Fruit fly (Drosophila melanogaster): Measurements from ENCODE around the gene CG7888.
A peak's percentile ranks its signal among the peaks of the same experiment; 100 is the strongest.

The CG7888 gene

DNA sequence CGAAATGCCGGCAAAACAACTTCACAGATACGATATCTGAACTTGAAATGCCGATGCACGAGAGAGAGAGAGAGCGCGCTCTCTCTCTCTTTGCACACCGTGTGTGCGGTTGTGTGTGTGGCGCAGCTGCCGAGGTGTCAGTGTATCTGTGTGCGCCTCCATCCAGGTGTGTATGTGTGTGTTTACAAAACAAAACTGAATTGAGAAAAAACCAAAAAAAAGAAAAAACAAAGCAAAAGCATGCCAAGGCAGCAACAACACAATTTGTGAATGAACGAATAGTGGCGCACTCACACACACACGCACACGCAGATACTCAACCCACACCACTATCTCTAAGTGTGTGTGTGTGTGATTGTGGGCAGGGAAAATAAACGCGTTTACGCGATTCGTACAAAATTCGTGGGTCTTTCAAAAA is 43.4 kb upstream of the CG7888 start (continued):
- TF ChIP-seq wek (GFP tag; optimal IDR thresholded peaks at IDR 0.05) (no peak), oc (tag; optimal IDR thresholded peaks at IDR 0.05) (peak; percentile 3), CG6791 (GFP tag; IDR thresholded peaks at IDR 0.05; ENCODE audit: partially characterized antibody) (peak; percentile 62; the same call in 2 of the 3 replicates), CG10366 (GFP tag; IDR thresholded peaks at IDR 0.05) (no peak), sr (GFP tag; IDR thresholded peaks at IDR 0.05) (peak; percentile 82), CG13894 (tag; optimal IDR thresholded peaks at IDR 0.05) (peak; percentile 22), bab2 (GFP tag; optimal IDR thresholded peaks at IDR 0.05) (no peak), CG10147 (GFP tag; optimal IDR thresholded peaks at IDR 0.05) (no peak), trh (GFP tag; optimal IDR thresholded peaks at IDR 0.05) (no peak), CG34422 (GFP tag; IDR thresholded peaks at IDR 0.05) (peak; percentile 75; the same call in 1 of the 3 replicates), sqz (GFP tag; optimal IDR thresholded peaks at IDR 0.05) (peak; percentile 98), da (GFP tag; optimal IDR thresholded peaks at IDR 0.05) (peak; percentile 51), CG4707 (GFP tag; optimal IDR thresholded peaks at IDR 0.05) (no peak), E2f2 (GFP tag; IDR thresholded peaks at IDR 0.05) (peak; percentile 38; the same call in 1 of the 2 replicates), crol (GFP tag; IDR thresholded peaks at IDR 0.05) (peak; percentile 41; the same call in 1 of the 2 replicates), CG10543 (GFP tag; optimal IDR thresholded peaks at IDR 0.05) (peak; percentile 55), Xbp1 (GFP tag; optimal IDR thresholded peaks at IDR 0.05) (no peak), CG12659 (GFP tag; optimal IDR thresholded peaks at IDR 0.05) (no peak), CG3407 (GFP tag; optimal IDR thresholded peaks at IDR 0.05) (no peak), chinmo (GFP tag; IDR thresholded peaks at IDR 0.05; ENCODE audit: partially characterized antibody) (peak; percentile 97), pros (GFP tag; optimal IDR thresholded peaks at IDR 0.05) (peak; percentile 64), yki (optimal IDR thresholded peaks at IDR 0.05) (peak; percentile 98), vnd (GFP tag; IDR thresholded peaks at IDR 0.05; ENCODE audit: partially characterized antibody) (0 out of 3 replicates have a peak, but pooled peaks have one; percentile 45), CG9797 (GFP tag; optimal IDR thresholded peaks at IDR 0.05) (no peak), B-H2 (GFP tag; optimal IDR thresholded peaks at IDR 0.05) (no peak), nerfin-1 (tag; optimal IDR thresholded peaks at IDR 0.05) (peak; percentile 100), stc (GFP tag; IDR thresholded peaks at IDR 0.05) (0 out of 2 replicates have a peak, but pooled peaks have one; percentile 19), gt (GFP tag; IDR thresholded peaks at IDR 0.05) (no peak), CG14441 (GFP tag; IDR thresholded peaks at IDR 0.05) (no peak), Nf-YC (tag; optimal IDR thresholded peaks at IDR 0.05) (peak; percentile 98), dpn (GFP tag; optimal IDR thresholded peaks at IDR 0.05) (peak in 1 of 2 experiments; percentile 5), HmgD (GFP tag; optimal IDR thresholded peaks at IDR 0.05) (peak; percentile 60), gsb-n (tag; optimal IDR thresholded peaks at IDR 0.05) (no peak), pan (optimal IDR thresholded peaks at IDR 0.05) (no peak), pan (GFP tag; optimal IDR thresholded peaks at IDR 0.05 in 1 of 2, IDR thresholded peaks at IDR 0.05 in 1 of 2) (peak in 1 of 2 experiments; percentile 48), CG6254 (GFP tag; optimal IDR thresholded peaks at IDR 0.05) (peak; percentile 19), Dll (GFP tag; IDR thresholded peaks at IDR 0.05; ENCODE audit: partially characterized antibody) (peak; percentile 36; the same call in 1 of the 4 replicates), Six4 (GFP tag; optimal IDR thresholded peaks at IDR 0.05) (no peak), CG3163 (GFP tag; optimal IDR thresholded peaks at IDR 0.05) (peak; percentile 69), zfh1 (GFP tag; IDR thresholded peaks at IDR 0.05) (0 out of 3 replicates have a peak, but pooled peaks have one; percentile 42), CG8765 (GFP tag; IDR thresholded peaks at IDR 0.05) (0 out of 2 replicates have a peak, but pooled peaks have one; percentile 24), dimm (GFP tag; IDR thresholded peaks at IDR 0.05) (no peak), pho (GFP tag; optimal IDR thresholded peaks at IDR 0.05) (peak; percentile 8), ap (GFP tag; IDR thresholded peaks at IDR 0.05) (no peak), Nf-YA (GFP tag; IDR thresholded peaks at IDR 0.05) (peak; percentile 84), D (optimal IDR thresholded peaks at IDR 0.05) (peak; percentile 78), D (GFP tag; optimal IDR thresholded peaks at IDR 0.05) (no peak), aop (GFP tag; IDR thresholded peaks at IDR 0.05) (no peak), CG7928 (GFP tag; optimal IDR thresholded peaks at IDR 0.05) (no peak), CG14667 (GFP tag; IDR thresholded peaks at IDR 0.05) (no peak), Dref (GFP tag; IDR thresholded peaks at IDR 0.05) (no peak)

All from whole organism, embryonic.